Fruit fly (Drosophila melanogaster): Measurements from ENCODE around the gene CG7420.

Gene CG7420

DNA sequence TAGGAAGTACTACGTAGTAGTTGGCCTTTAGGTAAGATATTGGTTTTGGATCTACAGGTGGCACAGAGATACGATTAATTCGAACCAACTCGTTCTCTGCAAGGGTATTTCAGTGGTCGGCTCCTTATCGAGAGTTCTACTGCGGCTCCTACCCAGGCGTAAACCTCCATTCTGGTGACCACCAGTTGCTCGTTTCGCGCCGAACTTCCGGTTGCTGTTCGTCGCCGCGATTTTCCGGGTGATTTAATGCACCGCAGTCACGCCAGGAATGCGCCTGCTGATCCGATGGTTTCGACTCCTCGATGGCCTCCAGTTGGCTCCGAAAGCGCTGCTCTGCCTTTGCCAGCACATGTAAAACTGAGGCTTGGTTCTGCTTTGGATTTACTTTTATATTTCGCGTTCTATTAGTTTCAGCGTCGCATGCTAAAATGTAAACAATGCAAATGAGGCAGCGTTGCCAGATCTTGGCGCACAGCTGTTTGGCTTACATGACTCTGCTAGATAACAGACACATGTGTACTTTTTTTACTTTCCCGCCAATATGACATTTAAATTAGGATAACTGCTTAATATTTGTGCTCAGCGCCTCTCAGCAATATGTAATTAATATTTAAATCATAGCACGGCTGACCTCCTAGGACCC, at the start of gene CG7420:
Gene CG7420, minus strand, starts transcription at position 446 of the 643 bp plus-strand sequence.
- TF ChIP-seq noc (tag; optimal IDR thresholded peaks at IDR 0.05), result no peak

DNA sequence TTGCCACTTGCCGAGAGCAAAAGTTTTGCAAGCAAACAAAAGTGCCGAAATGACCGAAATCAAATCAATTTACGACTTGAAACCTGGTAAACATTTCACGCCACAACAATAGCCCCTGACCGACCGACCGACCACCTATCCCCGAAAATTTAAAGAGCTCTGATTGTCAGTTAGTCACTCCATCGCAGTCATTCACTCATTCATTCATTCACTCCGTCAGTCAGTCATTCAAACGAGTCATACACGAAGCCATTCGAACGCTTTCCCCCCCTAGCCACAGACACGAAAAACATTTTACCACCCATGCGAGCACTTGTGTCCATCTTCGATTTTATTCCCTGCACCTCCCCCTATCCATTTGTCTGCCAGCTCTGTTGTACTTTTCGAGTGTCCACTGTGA, 45.2 kb upstream of the CG7420 start:
- no peak for TF ChIP-seq noc (tag; optimal IDR thresholded peaks at IDR 0.05)

DNA sequence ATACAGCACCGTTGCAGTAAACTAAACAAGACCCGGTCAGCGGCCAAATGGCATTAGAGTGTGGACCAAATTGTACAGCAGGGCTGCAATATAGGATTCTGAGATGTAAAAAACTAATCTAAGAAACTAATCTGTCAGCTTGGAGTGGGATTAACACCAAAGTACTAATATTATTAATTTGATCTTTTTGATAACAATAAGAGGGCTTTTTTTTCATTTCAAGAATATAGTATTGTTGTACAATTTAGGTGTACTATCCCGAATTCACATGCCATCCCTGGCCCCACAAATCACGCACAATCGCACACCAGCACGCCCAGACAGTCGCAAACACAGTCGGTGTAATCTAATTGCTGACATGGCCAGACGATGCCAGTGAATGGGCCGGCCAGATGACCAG, 35.4 kb upstream of the CG7420 start:
- no peak for TF ChIP-seq noc (tag; optimal IDR thresholded peaks at IDR 0.05)

DNA sequence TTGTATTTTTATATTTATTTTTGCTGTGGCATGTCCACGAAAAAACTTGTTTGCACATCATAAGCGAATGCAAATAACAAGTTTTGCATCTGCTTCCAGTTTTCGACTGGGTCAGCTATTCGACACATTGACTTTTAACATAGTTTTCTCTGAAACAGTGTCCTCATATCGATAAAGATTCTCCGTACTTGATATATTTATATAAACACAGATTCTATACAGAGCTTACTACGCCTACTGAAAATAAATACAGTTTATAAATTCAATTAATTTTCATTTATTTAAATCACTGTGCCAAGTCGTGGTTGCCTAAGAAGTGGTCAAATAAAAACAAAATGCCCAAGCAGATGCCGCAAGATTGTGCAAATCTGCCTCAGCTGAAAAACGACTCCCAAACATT, 32.5 kb upstream of the CG7420 start:
- TF ChIP-seq noc (tag; optimal IDR thresholded peaks at IDR 0.05), result no peak

DNA sequence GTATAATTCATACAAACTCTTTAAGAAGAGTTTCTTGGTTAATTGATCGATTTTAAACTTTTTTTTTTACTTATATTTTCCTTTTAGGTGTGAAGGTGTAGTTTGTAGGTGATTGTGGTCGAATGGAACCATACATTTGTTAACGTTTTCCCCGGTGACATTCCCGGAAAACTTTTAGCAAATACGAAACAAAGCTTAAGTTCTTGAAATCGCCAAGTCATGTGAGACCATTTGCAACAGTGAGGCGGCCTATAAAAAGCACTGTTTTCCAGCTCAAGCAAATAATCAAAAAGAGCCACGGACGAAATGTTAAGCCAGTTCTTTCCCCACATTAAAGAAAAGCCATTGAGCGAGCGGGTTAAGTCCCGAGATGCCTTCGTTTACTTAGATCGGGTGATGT, 19.7 kb upstream of the CG7420 start, which contains the start of gene Or22b:
Gene Or22b, plus strand, starts transcription at position 301 of the 400 bp plus-strand sequence.
- TF ChIP-seq noc (tag; optimal IDR thresholded peaks at IDR 0.05), result no peak

DNA sequence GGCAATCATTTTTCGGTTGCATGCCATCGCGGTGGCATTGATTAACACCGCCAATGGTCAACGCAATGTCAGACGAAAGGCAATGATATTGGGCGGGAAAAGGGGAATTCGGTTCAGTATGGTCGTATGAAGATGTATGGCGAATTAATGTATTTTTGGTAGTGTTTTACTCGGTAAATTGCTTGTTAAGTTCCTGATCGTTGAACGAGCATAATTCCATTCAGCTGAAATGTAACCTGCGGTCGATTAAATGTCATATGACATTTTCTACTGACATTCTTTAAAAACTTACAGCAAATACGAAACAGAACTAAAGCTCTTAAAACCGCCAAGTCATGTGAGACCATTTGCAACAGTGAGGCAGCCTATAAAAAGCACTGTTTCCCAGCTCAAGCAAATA, 17.5 kb upstream of the CG7420 start, which contains the start of gene Or22a:
Gene Or22a, plus strand, starts transcription at position 301 of the 400 bp plus-strand sequence.
- TF ChIP-seq noc (tag; optimal IDR thresholded peaks at IDR 0.05), result no peak

DNA sequence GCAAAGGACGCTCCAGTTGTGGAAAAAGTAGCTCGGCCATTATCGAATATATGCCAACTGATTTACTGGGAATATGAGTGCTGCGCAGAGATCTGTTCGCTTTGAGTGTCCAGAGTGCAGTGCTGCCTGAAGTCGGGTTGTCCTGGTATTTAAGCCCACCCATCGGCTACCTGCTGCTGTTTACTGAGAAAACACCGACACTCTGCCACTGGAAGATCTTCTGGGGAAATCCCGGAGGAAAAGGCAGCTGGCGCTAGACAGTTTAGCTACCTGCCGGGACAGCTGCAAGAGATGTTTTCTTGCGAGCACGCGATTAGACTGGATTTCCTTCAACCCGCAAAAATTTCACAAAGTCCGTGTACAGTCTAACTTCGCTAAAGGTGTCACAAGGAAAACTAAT, 15.3 kb upstream of the CG7420 start, which contains the start of gene halo:
Gene halo, minus strand, starts transcription at position 127 of the 400 bp plus-strand sequence.
- no peak for TF ChIP-seq noc (tag; optimal IDR thresholded peaks at IDR 0.05)

DNA sequence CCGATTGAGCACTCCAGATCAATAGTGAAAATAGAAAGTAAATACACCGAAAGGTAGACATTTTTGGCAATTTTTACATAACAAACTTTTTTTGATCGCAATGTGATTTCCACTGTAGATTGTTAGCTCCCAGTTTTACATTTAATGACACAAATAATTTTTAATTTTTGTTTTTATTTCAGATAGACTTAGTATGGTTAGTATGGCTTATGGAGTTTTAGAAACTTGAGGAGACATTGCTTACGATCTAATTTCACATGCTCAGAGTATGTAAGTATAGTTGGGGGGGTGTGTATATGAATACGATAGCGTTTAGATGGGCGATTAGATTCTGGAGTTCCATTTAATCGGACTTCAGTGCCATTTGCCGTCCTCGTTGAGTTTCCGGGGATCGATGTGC, 14.7 kb upstream of the CG7420 start, which contains the start of gene CG18132:
Gene CG18132, minus strand, starts transcription at position 101 of the 400 bp plus-strand sequence.
- no peak for TF ChIP-seq noc (tag; optimal IDR thresholded peaks at IDR 0.05)

DNA sequence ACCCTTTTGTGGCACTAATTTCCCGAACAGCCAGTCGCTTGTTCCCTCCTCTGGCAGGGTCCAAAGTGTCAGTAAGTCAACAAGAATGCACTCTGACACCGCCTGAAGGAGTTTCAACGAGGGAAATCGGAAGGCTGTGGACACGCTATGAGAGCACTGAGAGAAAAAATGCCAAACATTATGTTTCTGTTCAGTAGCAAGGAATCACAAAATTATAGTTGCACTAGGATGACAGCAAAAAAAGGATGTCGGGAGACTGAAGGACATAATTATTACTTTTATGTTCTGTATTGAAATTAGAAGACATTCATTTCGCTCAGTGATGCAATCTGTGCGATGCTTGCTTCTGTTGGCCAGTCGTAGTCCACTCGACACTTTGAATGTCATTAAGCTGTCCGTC, 7.0 kb upstream of the CG7420 start:
- TF ChIP-seq noc (tag; optimal IDR thresholded peaks at IDR 0.05), result no peak

DNA sequence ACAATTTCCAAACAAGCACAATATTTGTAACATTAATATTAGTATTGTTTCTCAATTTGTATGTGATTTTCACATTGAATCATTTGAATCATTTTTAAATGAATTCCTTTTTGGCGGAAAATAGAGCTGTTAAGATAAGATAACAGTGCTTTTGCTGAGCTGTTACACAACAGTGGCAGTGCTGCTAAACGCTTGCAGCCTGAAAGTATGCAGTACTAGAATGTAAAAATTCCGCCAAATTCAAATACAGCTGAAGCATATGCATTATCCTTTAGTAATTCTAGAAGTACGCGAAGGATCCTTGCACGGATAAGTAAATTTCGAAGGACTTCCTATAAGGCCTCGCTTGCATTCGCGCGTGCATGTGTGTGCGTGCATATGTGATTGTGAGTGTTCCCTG, 1.6 kb upstream of the CG7420 start:
- no peak for TF ChIP-seq noc (tag; optimal IDR thresholded peaks at IDR 0.05)

DNA sequence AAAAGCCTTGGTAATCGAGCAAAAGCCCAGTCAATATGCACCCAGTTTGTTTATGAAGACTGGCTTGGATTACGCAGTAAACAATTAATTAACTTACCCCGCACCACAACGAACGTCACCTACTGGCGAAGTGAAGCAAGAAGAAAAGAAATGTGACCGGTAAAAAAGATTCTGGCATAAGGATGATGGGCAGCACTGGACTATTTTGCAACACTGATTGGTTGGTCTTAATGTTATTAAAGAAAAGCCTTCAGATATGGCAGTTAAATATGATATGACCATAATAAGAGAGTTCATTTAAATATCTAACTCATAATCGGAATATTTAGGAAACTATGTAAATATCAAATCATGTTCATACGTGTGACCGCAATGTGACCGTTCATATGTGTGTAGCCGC, 2.4 kb downstream of the CG7420 start, which contains the start of gene CG18131:
Gene CG18131, minus strand, starts transcription at position 297 of the 400 bp plus-strand sequence.
- no peak for TF ChIP-seq noc (tag; optimal IDR thresholded peaks at IDR 0.05)

DNA sequence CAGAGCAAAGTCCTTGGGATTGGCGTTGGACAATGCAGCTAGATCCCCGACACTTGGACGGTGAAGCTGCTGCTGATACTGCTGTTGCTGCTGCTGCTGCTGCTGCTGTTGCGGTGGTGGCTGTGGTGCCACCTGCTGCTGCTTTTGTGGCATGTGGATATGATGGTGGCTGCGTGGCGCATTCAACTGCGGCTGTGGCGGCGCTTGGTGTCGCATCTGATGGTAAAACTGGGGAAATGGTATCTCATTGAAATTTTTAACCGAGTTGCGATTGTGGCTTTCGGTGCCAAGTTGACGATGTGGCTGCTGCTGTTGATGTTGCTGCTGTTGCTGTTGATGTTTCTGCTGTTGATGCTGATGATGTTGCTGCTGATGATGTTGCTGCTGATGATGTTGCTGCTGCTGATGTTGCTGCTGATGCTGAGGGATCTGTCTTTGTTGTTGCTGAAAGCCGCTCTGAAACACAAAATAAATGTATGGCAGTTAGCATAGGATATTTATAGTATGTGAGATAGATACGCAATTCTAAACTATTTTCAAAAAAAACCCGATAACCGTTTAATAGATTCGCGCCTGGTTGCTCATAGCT, 3.6 kb downstream of the CG7420 start:
- TF ChIP-seq noc (tag; optimal IDR thresholded peaks at IDR 0.05), result no peak

DNA sequence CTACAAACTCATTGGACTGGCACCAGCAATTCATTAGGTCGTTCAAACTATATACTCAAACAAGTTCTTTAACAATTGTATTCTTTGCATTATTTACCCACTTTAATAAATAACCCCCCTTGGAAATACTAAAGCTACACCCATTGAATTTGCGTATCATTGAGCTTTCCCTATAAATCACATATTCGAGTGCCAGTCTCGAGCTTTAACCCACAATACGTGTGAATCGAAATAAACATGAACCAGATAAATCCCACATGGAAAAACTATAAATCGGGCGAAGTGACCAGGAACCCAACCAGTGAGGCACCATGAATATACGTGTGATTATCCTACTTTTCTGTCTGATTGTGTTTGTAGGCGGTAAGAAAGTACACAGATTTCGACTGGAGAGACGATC, 5.8 kb downstream of the CG7420 start, which contains the start of gene CG31661:
Gene CG31661, plus strand, starts transcription at position 301 of the 400 bp plus-strand sequence.
- no peak for TF ChIP-seq noc (tag; optimal IDR thresholded peaks at IDR 0.05)

DNA sequence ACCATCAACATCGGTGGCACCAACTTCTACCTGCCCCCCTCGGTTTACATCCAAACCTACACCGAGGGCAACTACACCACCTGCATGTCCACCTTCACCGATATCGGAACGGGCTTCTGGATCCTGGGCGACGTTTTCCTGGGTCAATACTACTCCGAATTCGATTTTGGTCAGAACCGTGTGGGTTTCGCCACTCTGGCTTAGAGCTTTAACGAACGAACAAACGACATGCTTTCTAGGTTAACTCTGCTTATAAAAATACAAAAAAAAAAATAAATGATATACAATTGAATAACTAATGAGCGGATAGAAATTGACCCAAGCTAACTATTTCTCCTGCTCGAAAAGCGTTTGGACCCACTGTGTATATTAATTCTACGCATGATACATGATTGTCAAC, 7.5 kb downstream of the CG7420 start, which contains the start of gene CG31926:
Gene CG31926, plus strand, starts transcription at position 301 of the 400 bp plus-strand sequence.
- no peak for TF ChIP-seq noc (tag; optimal IDR thresholded peaks at IDR 0.05)

DNA sequence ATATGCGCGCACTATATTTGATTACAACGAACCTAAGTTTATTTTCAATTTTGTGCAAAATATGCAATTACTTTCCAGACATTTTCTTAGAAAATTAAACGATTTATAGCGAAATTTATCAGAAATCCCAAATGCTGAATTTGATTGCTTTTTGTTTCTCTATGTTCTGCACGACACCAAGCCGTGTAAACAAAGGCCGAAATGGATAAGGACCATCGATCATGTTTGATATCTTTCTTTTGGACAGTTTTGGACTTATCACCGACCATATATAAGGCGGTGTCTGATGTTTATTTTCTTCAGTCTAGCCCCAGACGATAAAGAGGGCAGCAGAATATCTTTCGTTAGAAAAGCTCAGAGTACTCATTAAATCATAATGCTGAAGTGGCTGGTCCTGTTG, 8.9 kb downstream of the CG7420 start, which contains the start of gene CG33128:
Gene CG33128, plus strand, starts transcription at position 301 of the 400 bp plus-strand sequence.
- no peak for TF ChIP-seq noc (tag; optimal IDR thresholded peaks at IDR 0.05)

DNA sequence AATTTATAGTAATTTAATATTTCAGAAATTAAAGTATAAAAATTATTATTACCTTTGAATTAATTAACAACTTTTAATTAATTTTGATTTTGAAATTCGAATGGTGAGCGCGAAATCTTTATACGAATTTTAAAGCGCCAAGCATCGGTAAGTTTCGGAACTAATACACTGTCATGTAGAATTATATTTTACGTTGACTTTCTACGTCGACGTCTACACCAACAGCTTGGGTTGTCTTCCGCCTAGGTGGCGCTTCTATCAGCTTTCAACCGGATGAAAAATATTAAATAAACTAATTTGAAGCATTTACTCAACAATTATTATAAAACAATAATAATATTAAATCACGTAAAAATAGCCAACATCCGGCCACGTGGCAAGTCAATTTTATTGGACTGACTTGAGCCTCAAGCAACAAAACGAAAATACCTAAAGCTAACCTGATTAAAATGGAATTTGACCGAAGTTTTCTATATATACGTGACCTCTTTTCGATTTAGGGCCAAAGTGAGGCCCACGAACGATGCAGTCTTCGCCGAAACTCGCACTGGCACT, 10.8 kb downstream of the CG7420 start, which contains the start of gene CG31928:
Gene CG31928, plus strand, starts transcription at position 505 of the 555 bp plus-strand sequence.
- no peak for TF ChIP-seq noc (tag; optimal IDR thresholded peaks at IDR 0.05)

Measured in whole organism, larva.